Worm (Caenorhabditis elegans): ENCODE measurements around the gene R11D1.10.

R11D1.10 gene

DNA sequence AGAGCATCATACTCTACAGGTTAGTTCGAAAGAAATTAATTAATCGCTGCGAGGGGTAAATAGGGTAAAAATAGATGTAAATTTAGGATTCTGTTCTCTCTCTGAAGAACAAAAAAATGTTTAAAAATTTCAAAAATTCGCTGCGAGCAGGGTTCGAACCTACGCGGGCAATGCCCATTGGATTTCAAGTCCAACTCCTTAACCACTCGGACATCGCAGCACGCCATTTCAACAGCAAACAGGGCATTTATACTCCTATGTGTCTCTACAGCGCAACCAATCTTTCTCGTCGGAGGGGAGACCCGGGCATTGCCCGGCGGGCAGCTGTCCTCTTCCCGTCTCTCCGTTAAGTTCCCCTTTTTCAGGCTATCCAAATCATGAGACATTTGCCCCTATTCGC lies 50.9 kb downstream of the R11D1.10 start:
- TF ChIP-seq elt-2 (tag; optimal IDR thresholded peaks at IDR 0.05) (peak; percentile 28), tbx-2 (tag; optimal IDR thresholded peaks at IDR 0.05) (peak; percentile 22), pha-4 (tag; optimal IDR thresholded peaks at IDR 0.05) (peak; percentile 33), lin-39 (tag; optimal IDR thresholded peaks at IDR 0.05) (peak; percentile 1), sea-2 (GFP tag; optimal IDR thresholded peaks at IDR 0.05) (no peak), ztf-4 (tag; optimal IDR thresholded peaks at IDR 0.05) (no peak), pqm-1 (tag; optimal IDR thresholded peaks at IDR 0.05) (peak; percentile 7), hmg-11 (tag; optimal IDR thresholded peaks at IDR 0.05) (peak; percentile 64), nhr-43 (tag; optimal IDR thresholded peaks at IDR 0.05; ENCODE audit: poor library complexity, severe bottlenecking) (peak; percentile 29), nfya-1 (tag; optimal IDR thresholded peaks at IDR 0.05; ENCODE audit: insufficient read depth) (peak; percentile 49), lsy-12 (tag; optimal IDR thresholded peaks at IDR 0.05) (peak; percentile 57), ceh-28 (tag; optimal IDR thresholded peaks at IDR 0.05) (no peak), fkh-2 (tag; optimal IDR thresholded peaks at IDR 0.05) (no peak), nhr-76 (tag; optimal IDR thresholded peaks at IDR 0.05) (no peak), ceh-9 (tag; optimal IDR thresholded peaks at IDR 0.05) (no peak), ztf-11 (tag; optimal IDR thresholded peaks at IDR 0.05) (no peak), ceh-82 (tag; optimal IDR thresholded peaks at IDR 0.05) (peak; percentile 35)
